Worm (Caenorhabditis elegans) whole organism, L4/young adult: ENCODE results near the gene cbs-2.

Experiments
- dao-5 ChIP-seq: sonication (generic microtip); optimal IDR thresholded peaks from 2 replicates; lab custom pipeline; 2016; ENCODE audit warnings: missing genotype, missing genetic modification characterization, moderate library complexity, missing compliant biosample characterization
- him-1 ChIP-seq: sonication (generic microtip); optimal IDR thresholded peaks from 2 replicates; lab custom pipeline; 2016; ENCODE audit warnings: missing genotype, missing genetic modification reagents, missing genetic modification characterization, missing compliant biosample characterization

- no peak for TF ChIP-seq him-1 (tag; lab: Kevin White, UChicago)
- no peak for TF ChIP-seq dao-5 (tag; lab: Kevin White, UChicago)
These were observed 28.2 kb upstream of the cbs-2 start for ce11 chrII:2251617-2252016.
